Fruit fly (Drosophila melanogaster) whole organism, adult: Measurements from ENCODE around the gene CG31823.

Source experiments
- CG11617 ChIP-seq: fragments of 200-800 bp; sonication (Bioruptor generic); optimal IDR thresholded peaks from 2 replicates; lab custom pipeline; 2017; ENCODE audit warnings: mild to moderate bottlenecking, missing biosample characterization, missing genetic modification reagents, missing genetic modification characterization
- CG12768 ChIP-seq: fragments of 200-800 bp; sonication (Bioruptor generic); optimal IDR thresholded peaks from 2 replicates; lab custom pipeline; 2017; ENCODE audit warnings: missing biosample characterization, missing genetic modification characterization, mild to moderate bottlenecking, moderate library complexity, missing genetic modification reagents
- CG14711 ChIP-seq: fragments of 200-800 bp; sonication (Bioruptor generic); optimal IDR thresholded peaks from 2 replicates; lab custom pipeline; 2018; ENCODE audit warnings: missing biosample characterization, mild to moderate bottlenecking, missing genetic modification characterization, moderate library complexity
- CG1620 ChIP-seq: fragments of 200-800 bp; sonication (Bioruptor generic); optimal IDR thresholded peaks from 2 replicates; lab custom pipeline; 2016; ENCODE audit warnings: missing biosample characterization, missing genetic modification characterization
- CG33017 ChIP-seq: fragments of 200-800 bp; sonication (Bioruptor generic); optimal IDR thresholded peaks from 2 replicates; lab custom pipeline; 2018; ENCODE audit warnings: missing biosample characterization, mild to moderate bottlenecking, missing genetic modification characterization, moderate library complexity
- CG5204 ChIP-seq: fragments of 200-800 bp; sonication (Bioruptor generic); optimal IDR thresholded peaks from 2 replicates; lab custom pipeline; 2016; ENCODE audit warnings: missing biosample characterization, missing genetic modification characterization
- CG7045 ChIP-seq: fragments of 200-800 bp; sonication (Bioruptor generic); optimal IDR thresholded peaks from 2 replicates; lab custom pipeline; 2017; ENCODE audit warnings: missing biosample characterization, mild to moderate bottlenecking, missing genetic modification characterization
- CG7101 ChIP-seq: fragments of 200-800 bp; sonication (Bioruptor generic); optimal IDR thresholded peaks from 2 replicates; lab custom pipeline; 2018; ENCODE audit warnings: missing biosample characterization, mild to moderate bottlenecking, missing genetic modification characterization, moderate library complexity
- Clk ChIP-seq: fragments of 200-800 bp; sonication (Bioruptor generic); optimal IDR thresholded peaks from 2 replicates; lab custom pipeline; 2017; ENCODE audit warnings: missing biosample characterization, missing genetic modification characterization
- Crg-1 ChIP-seq: fragments of 200-800 bp; sonication (Bioruptor generic); optimal IDR thresholded peaks from 2 replicates; lab custom pipeline; 2016; ENCODE audit warnings: missing biosample characterization, missing genetic modification characterization
- Hr96 ChIP-seq: fragments of 200-800 bp; sonication (Bioruptor generic); optimal IDR thresholded peaks from 2 replicates; lab custom pipeline; 2016; ENCODE audit warnings: missing biosample characterization, missing genetic modification characterization
- Mnt ChIP-seq: fragments of 200-800 bp; sonication (Bioruptor generic); optimal IDR thresholded peaks from 2 replicates; lab custom pipeline; 2016; ENCODE audit warnings: missing biosample characterization, mild to moderate bottlenecking, missing genetic modification characterization
- bab1 ChIP-seq: fragments of 200-800 bp; sonication (Bioruptor generic); optimal IDR thresholded peaks from 3 replicates; lab custom pipeline; 2019; ENCODE audit warnings: missing biosample characterization, mild to moderate bottlenecking, missing genetic modification characterization, moderate library complexity
- cic ChIP-seq: fragments of 200-800 bp; sonication (Bioruptor generic); optimal IDR thresholded peaks from 2 replicates; lab custom pipeline; 2017; ENCODE audit warnings: missing biosample characterization, mild to moderate bottlenecking, missing genetic modification characterization, moderate library complexity
- cnc ChIP-seq, 2 experiments: fragments of >200 bp; optimal IDR thresholded peaks; 2 replicates each; lab custom pipeline; 2017
- kay ChIP-seq: fragments of 200-800 bp; sonication (Bioruptor generic); peaks from one replicate; lab custom pipeline; 2016; ENCODE audit warnings: missing biosample characterization, missing genetic modification characterization, borderline replicate concordance
- ovo ChIP-seq: fragments of 200-800 bp; sonication (Bioruptor generic); optimal IDR thresholded peaks from 2 replicates; lab custom pipeline; 2016; ENCODE audit warnings: missing biosample characterization, missing genetic modification characterization
- pad ChIP-seq: fragments of 200-800 bp; sonication (Bioruptor generic); optimal IDR thresholded peaks from 3 replicates; lab custom pipeline; 2017; ENCODE audit warnings: missing biosample characterization, missing genetic modification characterization, mild to moderate bottlenecking, moderate library complexity, missing genetic modification reagents
- tj ChIP-seq: fragments of 200-800 bp; sonication (Bioruptor generic); optimal IDR thresholded peaks from 3 replicates; lab custom pipeline; 2017; ENCODE audit warnings: missing biosample characterization, mild to moderate bottlenecking, missing genetic modification characterization, moderate library complexity
- toe ChIP-seq: fragments of 200-800 bp; sonication (Bioruptor generic); optimal IDR thresholded peaks from 2 replicates; lab custom pipeline; 2016; ENCODE audit warnings: missing biosample characterization, missing genetic modification characterization

CG31823 gene

dm6 chr2L:15909826-15910225, 9.5 kb upstream of the CG31823 start:
- TF ChIP-seq CG12768 (GFP tag; lab: Kevin White, UChicago): no peak
- TF ChIP-seq tj: peak; percentile 82
- no peak for TF ChIP-seq CG14711
- TF ChIP-seq pad: no peak
- TF ChIP-seq Hr96: no peak
- TF ChIP-seq CG7101 (tag; lab: Kevin White, UChicago): no peak

dm6 chr2L:15909277-15909674, 9.0 kb upstream of the CG31823 start:
- TF ChIP-seq CG5204 (GFP tag; lab: Kevin White, UChicago) (no peak), CG1620 (GFP tag; lab: Kevin White, UChicago) (no peak), bab1 (GFP tag; lab: Kevin White, UChicago) (no peak), tj (no peak), kay (GFP tag; lab: Kevin White, UChicago) (no peak), pad (no peak), ovo (GFP tag; lab: Kevin White, UChicago) (no peak), Mnt (GFP tag; lab: Kevin White, UChicago) (no peak), cic (no peak)

dm6 chr2L:15908496-15909276, 8.4 kb upstream of the CG31823 start:
- TF ChIP-seq CG14711 (no peak), CG7101 (tag; lab: Kevin White, UChicago) (no peak), tj (peak; percentile 72)

dm6 chr2L:15908086-15908485, 7.8 kb upstream of the CG31823 start:
- no peak for TF ChIP-seq cnc (optimal IDR thresholded peaks at IDR 0.05; lab: Kevin White, UChicago)
- no peak for TF ChIP-seq Crg-1 (GFP tag; lab: Kevin White, UChicago)

- TF ChIP-seq tj (peak; percentile 88), CG1620 (GFP tag; lab: Kevin White, UChicago) (no peak), kay (GFP tag; lab: Kevin White, UChicago) (no peak), CG7045 (GFP tag; lab: Kevin White, UChicago) (no peak), bab1 (GFP tag; lab: Kevin White, UChicago) (peak; percentile 0), Clk (GFP tag; lab: Kevin White, UChicago) (no peak), pad (no peak), CG33017 (tag; lab: Kevin White, UChicago) (no peak)
Measured at dm6 chr2L:15907358-15907757, 7.0 kb upstream of the CG31823 start.

dm6 chr2L:15903725-15904124, 3.4 kb upstream of the CG31823 start:
- TF ChIP-seq ovo (GFP tag; lab: Kevin White, UChicago) (no peak), pad (no peak), CG33017 (tag; lab: Kevin White, UChicago) (no peak), Clk (GFP tag; lab: Kevin White, UChicago) (no peak), CG7101 (tag; lab: Kevin White, UChicago) (no peak), Crg-1 (GFP tag; lab: Kevin White, UChicago) (no peak), Hr96 (no peak)

dm6 chr2L:15902310-15902709, 2.0 kb upstream of the CG31823 start, which contains the start of gene CG31821:
CG31821 (minus strand) TSS chr2L:15902410.
- TF ChIP-seq CG7045 (GFP tag; lab: Kevin White, UChicago): no peak
- TF ChIP-seq CG5204 (GFP tag; lab: Kevin White, UChicago): no peak
- no peak for TF ChIP-seq CG33017 (tag; lab: Kevin White, UChicago)
- TF ChIP-seq CG1620 (GFP tag; lab: Kevin White, UChicago): no peak
- no peak for TF ChIP-seq ovo (GFP tag; lab: Kevin White, UChicago)
- no peak for TF ChIP-seq Crg-1 (GFP tag; lab: Kevin White, UChicago)
- TF ChIP-seq tj: no peak
- TF ChIP-seq cnc (optimal IDR thresholded peaks at IDR 0.05; lab: Kevin White, UChicago): no peak
- no peak for TF ChIP-seq CG7101 (tag; lab: Kevin White, UChicago)
- no peak for TF ChIP-seq cic
- no peak for TF ChIP-seq toe (GFP tag; lab: Kevin White, UChicago)
- no peak for TF ChIP-seq bab1 (GFP tag; lab: Kevin White, UChicago)
- no peak for TF ChIP-seq kay (GFP tag; lab: Kevin White, UChicago)
- TF ChIP-seq Mnt (GFP tag; lab: Kevin White, UChicago): no peak
- no peak for TF ChIP-seq Hr96
- TF ChIP-seq Clk (GFP tag; lab: Kevin White, UChicago): no peak
- no peak for TF ChIP-seq CG12768 (GFP tag; lab: Kevin White, UChicago)
- TF ChIP-seq CG11617 (GFP tag; lab: Kevin White, UChicago): no peak
- TF ChIP-seq CG14711: no peak
- no peak for TF ChIP-seq pad

- no peak for TF ChIP-seq toe (GFP tag; lab: Kevin White, UChicago)
Measured at dm6 chr2L:15895154-15895553, 5.2 kb downstream of the CG31823 start, which contains the start of gene CG31735. CG31735 (plus strand) TSS chr2L:15895454.
